Fruit fly (Drosophila melanogaster): ENCODE results near the gene CG1750.

The CG1750 gene

DNA sequence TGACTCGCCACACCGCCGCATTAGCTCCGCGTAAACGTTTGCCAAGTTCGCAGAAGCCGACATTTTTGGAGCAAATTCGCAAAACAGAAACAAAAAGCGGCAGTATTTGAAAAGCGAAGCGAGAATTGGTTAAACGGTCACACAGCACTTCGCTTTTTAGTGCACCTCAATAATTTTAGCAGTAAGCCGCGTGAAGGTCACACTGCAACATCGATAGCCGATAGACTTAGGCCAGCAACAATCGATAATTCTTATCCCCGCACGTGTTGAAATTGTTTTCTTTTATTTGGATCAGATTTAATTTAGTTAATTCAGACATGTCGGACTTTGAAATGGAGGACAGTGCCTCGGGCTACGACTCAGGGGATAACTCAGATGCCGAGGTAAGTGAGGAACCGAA, 41.5 kb downstream of the CG1750 start, which contains the start of the genes Zwilch and CG1542 (continued):
- TF ChIP-seq tio (GFP tag; optimal IDR thresholded peaks at IDR 0.05) (no peak), CG8281 (tag; optimal IDR thresholded peaks at IDR 0.05) (no peak), GATAe (GFP tag; conservative IDR thresholded peaks at IDR 0.05) (no peak), croc (GFP tag; conservative IDR thresholded peaks at IDR 0.05) (no peak), dysf (GFP tag; IDR thresholded peaks at IDR 0.05) (no peak), Trl (optimal IDR thresholded peaks at IDR 0.05) (no peak), Trl (GFP tag; optimal IDR thresholded peaks at IDR 0.05) (no peak), CG10979 (tag; optimal IDR thresholded peaks at IDR 0.05) (no peak), Dip2 (GFP tag; IDR thresholded peaks at IDR 0.05) (no peak), aop (GFP tag; IDR thresholded peaks at IDR 0.05) (no peak), CG10267 (tag; optimal IDR thresholded peaks at IDR 0.05) (no peak), Tbp (GFP tag; optimal IDR thresholded peaks at IDR 0.05) (no peak), caup (GFP tag; optimal IDR thresholded peaks at IDR 0.05; ENCODE audit: severe bottlenecking) (no peak), CG10462 (GFP tag; optimal IDR thresholded peaks at IDR 0.05) (no peak), cg (GFP tag; optimal IDR thresholded peaks at IDR 0.05) (no peak), CG1529 (GFP tag; optimal IDR thresholded peaks at IDR 0.05) (no peak), CG13424 (tag; optimal IDR thresholded peaks at IDR 0.05) (no peak)

DNA sequence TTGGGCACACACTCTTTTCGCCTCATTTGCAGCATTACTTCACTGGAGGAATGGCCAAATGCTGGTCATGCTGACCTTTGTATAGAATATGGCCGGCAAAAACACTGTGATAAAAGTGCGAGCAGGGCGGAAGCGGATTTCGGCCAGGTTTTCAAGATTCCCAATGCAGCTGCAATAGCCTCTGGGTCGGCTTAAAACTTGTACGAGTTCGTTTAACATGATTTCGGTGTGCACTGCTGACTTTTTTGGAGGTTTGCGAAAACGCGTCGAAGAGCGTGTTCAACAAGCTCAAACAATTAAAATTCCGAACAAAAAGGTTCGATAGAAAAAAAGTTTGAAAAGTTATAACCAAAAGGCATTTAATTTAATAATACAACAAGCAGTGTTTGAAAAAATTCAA, 44.1 kb downstream of the CG1750 start, which contains the start of gene chp:
Gene chp (minus strand): TSS at position 101 of the 400 bp plus-strand sequence.
- TF ChIP-seq ftz-f1 (GFP tag; optimal IDR thresholded peaks at IDR 0.05) (no peak), ase (GFP tag; IDR thresholded peaks at IDR 0.05) (no peak), disco-r (GFP tag; optimal IDR thresholded peaks at IDR 0.05) (no peak), CG1647 (GFP tag; optimal IDR thresholded peaks at IDR 0.05) (no peak), CG11456 (GFP tag; IDR thresholded peaks at IDR 0.05) (no peak), gcm2 (GFP tag; optimal IDR thresholded peaks at IDR 0.05) (no peak), Dll (GFP tag; IDR thresholded peaks at IDR 0.05; ENCODE audit: partially characterized antibody) (no peak), Dad (GFP tag; optimal IDR thresholded peaks at IDR 0.05) (no peak), jing (GFP tag; optimal IDR thresholded peaks at IDR 0.05) (no peak), unpg (GFP tag; optimal IDR thresholded peaks at IDR 0.05) (no peak), crol (GFP tag; IDR thresholded peaks at IDR 0.05) (no peak), mirr (GFP tag; optimal IDR thresholded peaks at IDR 0.05) (no peak), D (optimal IDR thresholded peaks at IDR 0.05) (no peak), D (GFP tag; optimal IDR thresholded peaks at IDR 0.05) (no peak), CG10959 (GFP tag; IDR thresholded peaks at IDR 0.05) (no peak)

Data from whole organism, embryonic.